Worm (Caenorhabditis elegans) whole organism, early embryonic: ENCODE results near the gene fip-5.

Source experiments
- B0310.2 ChIP-seq: sonication (generic microtip); optimal IDR thresholded peaks from 2 replicates; lab custom pipeline; 2016; ENCODE audit warnings: mild to moderate bottlenecking, missing genetic modification characterization, missing compliant biosample characterization
- F13C5.2 ChIP-seq: sonication (generic microtip); optimal IDR thresholded peaks from 2 replicates; lab custom pipeline; 2017; ENCODE audit warnings: mild to moderate bottlenecking, missing genetic modification characterization, inconsistent platforms, missing compliant biosample characterization
- aly-1 ChIP-seq: sonication (generic microtip); optimal IDR thresholded peaks from 2 replicates; lab custom pipeline; 2016; ENCODE audit warnings: missing genetic modification characterization, missing compliant biosample characterization
- ama-1 ChIP-seq: fragments of 150-350 bp; optimal IDR thresholded peaks from 2 replicates; lab custom pipeline; 2014
- ceh-13 ChIP-seq: fragments of 200-800 bp; sonication (Bioruptor generic); optimal IDR thresholded peaks from 2 replicates; lab custom pipeline; 2018; ENCODE audit warnings: mild to moderate bottlenecking, missing genetic modification characterization, missing compliant biosample characterization
- ceh-36 ChIP-seq: sonication (generic microtip); optimal IDR thresholded peaks from 2 replicates; lab custom pipeline; 2016; ENCODE audit warnings: missing genetic modification characterization, inconsistent platforms, missing compliant biosample characterization
- ets-7 ChIP-seq: sonication (generic microtip); optimal IDR thresholded peaks from 2 replicates; lab custom pipeline; 2016; ENCODE audit warnings: missing genotype, missing genetic modification characterization, missing compliant biosample characterization
- flt-1 ChIP-seq: fragments of 200-800 bp; sonication (Bioruptor generic); IDR thresholded peaks from 2 replicates; pipeline ENCODE4 v1.3.6; 2022; ENCODE audit warnings: missing genetic modification characterization, missing compliant biosample characterization
- hmbx-1 ChIP-seq: sonication (generic microtip); optimal IDR thresholded peaks from 2 replicates; lab custom pipeline; 2016; ENCODE audit warnings: mild to moderate bottlenecking, missing genetic modification characterization, missing compliant biosample characterization
- hmg-4 ChIP-seq: fragments of 200-800 bp; sonication (Bioruptor generic); optimal IDR thresholded peaks from 2 replicates; lab custom pipeline; 2018; ENCODE audit warnings: mild to moderate bottlenecking, missing genetic modification characterization, missing compliant biosample characterization
- hnd-1 ChIP-seq: sonication (generic microtip); optimal IDR thresholded peaks from 2 replicates; lab custom pipeline; 2016; ENCODE audit warnings: missing genetic modification characterization, missing compliant biosample characterization
- pes-1 ChIP-seq: fragments of 200-800 bp; sonication (Bioruptor generic); IDR thresholded peaks from 2 replicates; pipeline ENCODE4 v1.3.6; 2022; ENCODE audit warnings: missing genetic modification reagents, missing genetic modification characterization, missing compliant biosample characterization
- scrt-1 ChIP-seq: fragments of 200-800 bp; sonication (Bioruptor generic); IDR thresholded peaks from 2 replicates; pipeline ENCODE4 v1.3.6; 2022; ENCODE audit warnings: missing genetic modification characterization, missing compliant biosample characterization
- sea-1 ChIP-seq: fragments of 200-800 bp; sonication (Bioruptor generic); conservative IDR thresholded peaks from 2 replicates; pipeline ENCODE4 v1.3.6; 2022; ENCODE audit warnings: missing genetic modification characterization, missing compliant biosample characterization
- tbx-11 ChIP-seq: fragments of 200-800 bp; sonication (Bioruptor generic); IDR thresholded peaks from 2 replicates; pipeline ENCODE4 v1.3.6; 2022; ENCODE audit warnings: missing genetic modification characterization, missing compliant biosample characterization
- tbx-37 ChIP-seq: fragments of 200-800 bp; sonication (Bioruptor generic); conservative IDR thresholded peaks from 2 replicates; pipeline ENCODE4 v1.3.6; 2022; ENCODE audit warnings: missing genetic modification reagents, missing genetic modification characterization, missing compliant biosample characterization
- tra-4 ChIP-seq: sonication (generic microtip); optimal IDR thresholded peaks from 2 replicates; lab custom pipeline; 2017; ENCODE audit warnings: missing genetic modification characterization, missing compliant biosample characterization

The fip-5 gene

DNA sequence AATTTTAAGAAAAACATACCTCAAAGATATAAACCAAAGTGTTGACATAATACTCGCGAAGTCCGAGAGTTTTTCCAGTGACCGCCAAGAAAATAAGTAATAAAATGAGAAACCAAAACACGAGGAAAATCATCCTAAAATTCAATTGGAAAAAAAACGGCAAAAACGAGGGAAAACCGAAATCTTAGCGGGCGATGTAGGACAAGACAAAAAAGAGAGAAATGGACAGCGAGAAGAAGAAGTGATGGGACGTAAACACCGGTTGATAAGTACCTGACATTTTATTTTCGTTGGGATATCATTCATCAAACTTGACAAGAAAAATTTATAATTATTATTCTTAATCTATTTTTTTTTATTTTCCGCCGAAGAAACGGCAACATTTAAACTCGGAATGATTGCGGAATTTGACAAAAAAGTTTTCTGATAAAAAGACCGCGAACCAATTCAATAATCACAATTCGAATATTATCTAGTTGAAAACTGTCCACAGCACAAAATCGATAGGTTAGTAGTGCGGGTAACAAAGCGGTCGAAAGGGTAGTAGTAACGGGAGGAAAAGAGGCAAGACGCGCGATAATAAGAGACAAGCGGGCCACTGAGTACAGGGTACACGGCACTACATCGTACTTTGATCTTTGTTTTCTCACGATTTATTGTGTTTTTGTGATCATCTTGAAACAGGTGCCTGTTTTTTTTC, 24.9 kb downstream of the fip-5 start, which contains the start of gene acl-5:
TSS of gene acl-5 (minus strand) at position 134 of the 700 bp plus-strand sequence.
- no peak for TF ChIP-seq sea-1
- no peak for TF ChIP-seq tbx-37
- no peak for TF ChIP-seq ets-7 (tag; lab: Kevin White, UChicago)
- TF ChIP-seq ama-1 = no peak
- no peak for TF ChIP-seq flt-1 (GFP tag; lab: Robert Waterston, UW)
- TF ChIP-seq scrt-1 (GFP tag; lab: Robert Waterston, UW) = no peak
- TF ChIP-seq aly-1 = no peak
- TF ChIP-seq tra-4 = no peak
- TF ChIP-seq B0310.2 (tag; lab: Kevin White, UChicago) = no peak
- no peak for TF ChIP-seq ceh-13 (GFP tag; lab: Kevin White, UChicago)
- no peak for TF ChIP-seq hnd-1 (tag; lab: Kevin White, UChicago)
- TF ChIP-seq F13C5.2 = no peak
- TF ChIP-seq tbx-11 = no peak
- no peak for TF ChIP-seq hmg-4 (GFP tag; lab: Kevin White, UChicago)
- TF ChIP-seq hmbx-1 (tag; lab: Kevin White, UChicago) = no peak
- TF ChIP-seq pes-1 (GFP tag; lab: Robert Waterston, UW) = no peak

DNA sequence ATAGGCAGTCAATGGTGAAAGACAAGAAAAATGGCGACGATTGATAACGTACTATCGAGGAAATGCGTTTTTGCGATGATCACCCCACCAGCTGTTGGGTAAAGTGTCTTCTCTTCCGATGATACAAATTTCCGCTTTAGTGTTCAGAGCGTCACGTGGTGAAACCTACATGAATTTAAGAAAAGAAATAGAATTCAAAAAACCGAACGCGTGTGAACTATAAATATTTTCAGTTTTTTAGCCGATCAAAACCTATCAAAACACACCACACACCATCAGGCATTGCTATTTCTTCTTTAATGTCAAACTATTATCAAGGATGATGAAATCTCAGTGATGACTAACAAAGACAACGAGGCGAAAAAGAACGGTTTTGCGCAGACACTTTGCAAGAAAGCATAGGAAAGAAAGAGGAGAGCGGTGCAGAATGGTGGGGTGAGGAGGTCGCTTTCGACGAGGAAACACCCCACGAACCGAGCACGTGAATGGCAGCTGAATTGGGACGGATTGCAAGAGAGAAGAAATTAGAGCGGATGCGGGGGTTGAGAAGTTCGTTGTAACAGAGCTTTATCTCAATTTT, 29.6 kb downstream of the fip-5 start:
- TF ChIP-seq flt-1 (GFP tag; lab: Robert Waterston, UW) = no peak
- TF ChIP-seq pes-1 (GFP tag; lab: Robert Waterston, UW) = no peak
- TF ChIP-seq B0310.2 (tag; lab: Kevin White, UChicago) = no peak
- TF ChIP-seq ets-7 (tag; lab: Kevin White, UChicago) = no peak
- TF ChIP-seq sea-1 = no peak
- TF ChIP-seq tra-4 = no peak

DNA sequence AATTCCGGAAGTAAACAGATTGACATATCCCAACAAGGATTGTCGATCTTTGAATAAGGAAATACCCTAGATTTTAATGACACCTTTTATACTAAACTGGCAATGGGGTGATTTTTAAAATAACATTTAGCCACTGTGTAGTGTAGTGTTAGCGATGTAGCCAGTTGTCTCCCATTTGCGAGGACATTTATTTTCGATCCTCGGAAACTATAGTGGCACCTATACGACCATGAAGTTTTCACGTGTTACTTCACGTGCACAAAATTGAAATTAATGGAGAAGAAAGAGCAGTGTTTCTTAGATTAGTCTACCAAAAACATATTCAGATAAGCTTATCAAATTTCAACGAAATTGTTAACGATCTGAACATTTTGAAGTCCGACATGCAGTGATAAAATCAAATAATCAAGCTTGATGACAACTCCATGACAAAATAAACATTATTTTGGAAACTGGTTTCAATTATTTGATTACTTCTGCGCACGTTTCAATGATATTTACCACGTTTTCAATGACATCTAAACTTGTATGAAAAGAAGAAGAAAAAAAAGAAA, 30.8 kb downstream of the fip-5 start, which contains the start of gene R07E3.4:
TSS of gene R07E3.4 (minus strand) at position 51 of the 554 bp plus-strand sequence.
- TF ChIP-seq ceh-13 (GFP tag; lab: Kevin White, UChicago) = no peak
- no peak for TF ChIP-seq hnd-1 (tag; lab: Kevin White, UChicago)
- TF ChIP-seq hmbx-1 (tag; lab: Kevin White, UChicago) = no peak
- no peak for TF ChIP-seq ceh-36
- TF ChIP-seq sea-1 = no peak
- no peak for TF ChIP-seq ets-7 (tag; lab: Kevin White, UChicago)
- no peak for TF ChIP-seq hmg-4 (GFP tag; lab: Kevin White, UChicago)
- TF ChIP-seq aly-1 = no peak
- TF ChIP-seq flt-1 (GFP tag; lab: Robert Waterston, UW) = no peak
- TF ChIP-seq F13C5.2 = no peak
- no peak for TF ChIP-seq tbx-11
- TF ChIP-seq ama-1 = no peak
- no peak for TF ChIP-seq tbx-37

DNA sequence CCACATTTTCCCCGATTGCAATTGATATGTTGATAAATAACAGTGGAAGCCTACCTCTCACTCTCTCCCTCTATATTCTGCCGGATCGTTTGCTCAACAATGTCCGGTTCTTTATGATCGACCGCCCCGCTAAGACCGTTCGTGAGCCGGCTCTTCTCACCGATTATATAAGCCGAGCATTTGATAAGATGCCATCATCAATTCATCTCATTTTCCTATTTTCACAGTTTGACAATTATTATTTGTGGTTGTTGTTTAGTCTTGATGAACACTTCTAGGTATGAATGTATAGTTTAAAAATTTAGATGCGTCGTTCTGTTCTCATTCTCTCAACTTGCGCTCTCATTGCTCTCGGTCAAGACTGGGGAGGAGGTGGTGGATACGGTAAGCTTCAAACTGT, 33.6 kb downstream of the fip-5 start, which contains the start of gene idpa-3:
TSS of gene idpa-3 (plus strand) at position 301 of the 400 bp plus-strand sequence.
- TF ChIP-seq tbx-37 (no peak), B0310.2 (tag; lab: Kevin White, UChicago) (no peak), scrt-1 (GFP tag; lab: Robert Waterston, UW) (no peak), tbx-11 (no peak), ceh-36 (no peak), aly-1 (no peak), ama-1 (no peak)

DNA sequence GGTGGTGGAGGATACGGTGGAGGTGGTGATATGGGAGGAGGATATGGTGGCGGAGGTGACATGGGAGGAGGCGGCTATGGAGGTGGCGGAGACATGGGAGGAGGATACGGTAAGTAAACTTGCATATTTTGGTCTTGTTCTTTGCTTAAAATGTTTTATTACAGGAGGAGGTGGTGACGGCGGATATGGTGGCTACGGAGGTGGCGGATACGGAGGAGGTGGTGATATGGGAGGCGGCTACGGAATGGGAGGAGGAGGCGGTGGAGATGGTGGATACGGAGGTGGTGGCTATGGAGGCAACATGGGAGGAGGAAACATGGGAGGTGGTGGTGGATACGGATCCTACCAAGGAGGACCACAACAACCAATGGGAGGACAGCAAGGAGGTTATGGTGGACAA, 34.1 kb downstream of the fip-5 start:
- TF ChIP-seq tbx-37 = 0 out of 2 replicates have a peak, but pooled peaks have one; percentile 24
- TF ChIP-seq flt-1 (GFP tag; lab: Robert Waterston, UW) = no peak
- no peak for TF ChIP-seq scrt-1 (GFP tag; lab: Robert Waterston, UW)
- TF ChIP-seq aly-1 = peak; percentile 51

DNA sequence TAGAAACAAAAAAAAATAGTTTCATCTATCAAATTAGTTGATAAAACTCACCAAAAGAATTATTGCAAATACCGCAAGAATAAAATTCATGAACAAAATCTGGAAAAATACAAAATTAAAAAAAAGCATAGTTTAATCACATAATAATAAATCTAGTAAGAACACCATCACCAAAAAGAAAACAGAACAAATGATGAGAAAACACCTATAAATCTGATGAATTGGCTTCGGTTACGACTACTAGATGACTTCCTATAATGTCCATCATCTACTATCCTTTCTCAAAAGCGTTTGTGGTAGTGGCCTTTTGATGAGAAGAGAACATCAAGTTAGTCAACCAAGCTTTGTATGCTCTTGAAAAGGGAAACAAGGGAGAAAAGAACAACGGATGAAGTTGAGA, 35.6 kb downstream of the fip-5 start, which contains the start of gene cut-5:
TSS of gene cut-5 (minus strand) at position 101 of the 400 bp plus-strand sequence.
- TF ChIP-seq flt-1 (GFP tag; lab: Robert Waterston, UW) = no peak

DNA sequence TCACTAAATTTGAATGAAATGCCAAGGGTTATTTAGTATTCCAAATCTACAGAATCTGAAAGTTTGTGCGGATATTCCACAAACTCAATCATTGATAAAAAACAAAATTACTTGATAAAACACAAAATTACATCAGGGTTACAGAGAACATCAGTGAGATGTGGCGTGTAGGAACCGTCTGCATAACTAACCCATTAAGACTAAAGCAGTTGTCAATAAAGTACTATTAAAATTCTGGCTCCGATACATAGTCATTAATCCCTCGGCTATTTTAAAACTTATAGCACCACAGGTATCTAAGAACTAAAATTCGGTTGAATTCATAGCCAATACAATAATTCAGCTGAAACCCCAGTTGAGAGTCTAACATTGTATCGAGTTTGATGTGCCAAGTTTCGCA, 36.2 kb downstream of the fip-5 start:
- no peak for TF ChIP-seq tbx-37
- no peak for TF ChIP-seq hnd-1 (tag; lab: Kevin White, UChicago)
- no peak for TF ChIP-seq scrt-1 (GFP tag; lab: Robert Waterston, UW)
- no peak for TF ChIP-seq F13C5.2
- no peak for TF ChIP-seq ceh-36
- no peak for TF ChIP-seq tra-4
- TF ChIP-seq ama-1 = no peak
- TF ChIP-seq tbx-11 = no peak
- TF ChIP-seq ceh-13 (GFP tag; lab: Kevin White, UChicago) = no peak

DNA sequence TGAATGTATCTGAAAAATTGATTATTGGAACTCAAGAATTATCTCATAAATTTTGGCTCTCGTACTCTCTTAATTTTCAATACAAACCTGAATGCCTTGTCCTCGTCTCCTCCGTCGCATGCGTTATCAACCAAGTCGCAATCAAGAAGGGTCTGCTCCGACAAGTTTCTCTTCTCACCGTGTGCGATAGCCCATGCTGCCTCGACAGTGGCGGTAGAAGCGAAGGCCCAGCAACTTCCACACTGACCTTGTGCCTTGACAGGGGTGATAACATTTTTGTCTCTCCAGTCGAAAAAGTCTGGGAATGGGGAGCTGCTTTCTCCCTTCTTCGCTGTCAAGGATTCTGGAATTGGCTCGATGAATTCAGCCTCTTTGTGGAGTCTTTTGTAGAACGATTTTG, 37.5 kb downstream of the fip-5 start:
- no peak for TF ChIP-seq hmg-4 (GFP tag; lab: Kevin White, UChicago)
- no peak for TF ChIP-seq scrt-1 (GFP tag; lab: Robert Waterston, UW)
- no peak for TF ChIP-seq B0310.2 (tag; lab: Kevin White, UChicago)
- TF ChIP-seq tbx-11 = no peak
- no peak for TF ChIP-seq ets-7 (tag; lab: Kevin White, UChicago)
